Worm (Caenorhabditis elegans): ENCODE measurements around the gene srj-19.
"Not testable (repeated sequence)": the region's sequence is repeated elsewhere in the genome, so short reads cannot be mapped to it uniquely, and the experiment has no call there.

DNA sequence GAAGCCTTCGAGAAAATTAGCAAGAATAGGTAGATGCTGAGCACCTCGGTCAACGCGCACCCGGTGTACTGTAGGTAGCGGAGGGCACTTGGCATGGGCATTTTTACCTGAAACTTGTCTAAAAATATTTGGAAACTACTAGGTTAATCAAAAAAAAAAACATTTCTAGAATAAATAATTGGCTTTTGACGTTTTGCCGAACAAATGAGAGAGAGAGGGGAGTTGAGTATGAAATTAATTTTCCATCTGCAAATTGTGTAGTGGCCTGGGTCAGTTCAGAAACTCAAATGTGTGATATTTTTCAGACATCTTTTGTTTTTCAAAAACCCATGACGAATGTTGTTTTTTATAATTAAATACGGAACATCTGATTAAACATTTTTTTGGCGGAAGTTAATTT, 34.2 kb downstream of the srj-19 start, which contains the start of gene Y45G12C.10:
- not testable (repeated sequence) for TF ChIP-seq nhr-67, aly-2, skn-1, ZK546.5, elt-2 (tag; optimal IDR thresholded peaks at IDR 0.05)

Data from whole organism, L3 larva.